Worm (Caenorhabditis elegans) whole organism, L4 larva: Measurements from ENCODE around the gene srh-212.

Experiments used
- F10B5.3 ChIP-seq: sonication (generic microtip); optimal IDR thresholded peaks from 2 replicates; lab custom pipeline; 2016; ENCODE audit warnings: mild to moderate bottlenecking, missing genetic modification characterization, missing compliant biosample characterization
- T20F7.1 ChIP-seq: fragments of 200-800 bp; sonication (Bioruptor generic); optimal IDR thresholded peaks from 2 replicates; lab custom pipeline; 2018; ENCODE audit warnings: mild to moderate bottlenecking, missing genetic modification characterization, missing compliant biosample characterization
- aha-1 ChIP-seq: fragments of 150-350 bp; peaks from one replicate; lab custom pipeline; 2014; ENCODE audit warnings: missing biosample characterization, missing genetic modification characterization
- arid-1 ChIP-seq: fragments of 200-800 bp; sonication (Bioruptor generic); conservative IDR thresholded peaks from 2 replicates; pipeline ENCODE4 v1.3.6; 2022; ENCODE audit warnings: missing genetic modification reagents, missing genetic modification characterization, missing compliant biosample characterization
- ceh-20 ChIP-seq: fragments of 200-800 bp; sonication (Bioruptor generic); IDR thresholded peaks from 2 replicates; pipeline ENCODE4 v1.3.6; 2022; ENCODE audit warnings: missing genetic modification reagents, missing genetic modification characterization, missing compliant biosample characterization
- ceh-62 ChIP-seq: sonication (generic microtip); optimal IDR thresholded peaks from 2 replicates; lab custom pipeline; 2017; ENCODE audit warnings: missing biosample characterization, missing genetic modification characterization
- ceh-82 ChIP-seq: sonication (generic microtip); optimal IDR thresholded peaks from 2 replicates; lab custom pipeline; 2017; ENCODE audit warnings: missing biosample characterization, missing genetic modification characterization
- ces-1 ChIP-seq: fragments of 150-350 bp; sonication (generic microtip); optimal IDR thresholded peaks from 4 replicates; lab custom pipeline; 2014; ENCODE audit warnings: missing biosample characterization, missing genetic modification reagents, missing genetic modification characterization
- daf-19 ChIP-seq: fragments of 200-800 bp; sonication (Bioruptor generic); conservative IDR thresholded peaks from 2 replicates; pipeline ENCODE4 v1.3.6; 2022; ENCODE audit warnings: missing genetic modification characterization, missing compliant biosample characterization
- daf-8 ChIP-seq: fragments of 200-800 bp; sonication (Bioruptor generic); IDR thresholded peaks from 2 replicates; pipeline ENCODE4 v1.3.6; 2022; ENCODE audit warnings: missing genetic modification characterization, missing compliant biosample characterization
- dmd-6 ChIP-seq: fragments of 200-800 bp; sonication (Bioruptor generic); IDR thresholded peaks from 2 replicates; pipeline ENCODE4 v1.3.6; 2022; ENCODE audit warnings: missing genetic modification reagents, missing genetic modification characterization, missing compliant biosample characterization
- dpl-1 ChIP-seq: fragments of 150-350 bp; optimal IDR thresholded peaks from 2 replicates; lab custom pipeline; 2014; ENCODE audit warnings: missing biosample characterization, missing genetic modification reagents, missing genetic modification characterization
- dve-1 ChIP-seq: sonication (generic microtip); optimal IDR thresholded peaks from 2 replicates; lab custom pipeline; 2017; ENCODE audit warnings: antibody characterized with exemption, mild to moderate bottlenecking, missing genetic modification characterization, missing compliant biosample characterization; ENCODE audit not compliant: insufficient read depth
- egl-43 ChIP-seq: fragments of 200-800 bp; sonication (Bioruptor generic); IDR thresholded peaks from 2 replicates; pipeline ENCODE4 v1.3.6; 2022; ENCODE audit warnings: missing genetic modification reagents, missing genetic modification characterization, missing compliant biosample characterization
- fos-1 ChIP-seq: fragments of 150-350 bp; optimal IDR thresholded peaks from 2 replicates; lab custom pipeline; 2014; ENCODE audit warnings: missing biosample characterization, missing genetic modification characterization
- hif-1 ChIP-seq, 2 experiments: sonication (generic microtip); optimal IDR thresholded peaks; 2 replicates each; lab custom pipeline; 2016 to 2017; ENCODE audit warnings: missing compliant biosample characterization in 2 of 2, missing genetic modification characterization in 2 of 2, missing genetic modification reagents in 2 of 2, missing genotype in 2 of 2, mild to moderate bottlenecking in 1 of 2
- hlh-30 ChIP-seq: sonication (generic microtip); optimal IDR thresholded peaks from 2 replicates; lab custom pipeline; 2017; ENCODE audit warnings: antibody characterized with exemption, mild to moderate bottlenecking, missing genetic modification characterization, missing compliant biosample characterization; ENCODE audit not compliant: insufficient read depth
- jun-1 ChIP-seq: fragments of 150-350 bp; optimal IDR thresholded peaks from 2 replicates; lab custom pipeline; 2014; ENCODE audit warnings: missing biosample characterization, missing genetic modification reagents, missing genetic modification characterization
- lim-7 ChIP-seq: fragments of 200-800 bp; sonication (Bioruptor generic); IDR thresholded peaks from 2 replicates; pipeline ENCODE4 v1.3.6; 2022; ENCODE audit warnings: missing genetic modification characterization, missing compliant biosample characterization
- lin-39 ChIP-seq: fragments of 150-350 bp; optimal IDR thresholded peaks from 2 replicates; lab custom pipeline; 2014; ENCODE audit warnings: missing biosample characterization, missing genetic modification reagents, missing genetic modification characterization
- mdl-1 ChIP-seq, 2 experiments: fragments of 150-350 bp in 1 of 2; sonication (generic microtip) in 1 of 2; optimal IDR thresholded peaks; 2 replicates each; lab custom pipeline; 2014 to 2017; ENCODE audit warnings: missing biosample characterization in 2 of 2, missing genetic modification characterization in 2 of 2
- mes-2 ChIP-seq: sonication (generic microtip); optimal IDR thresholded peaks from 2 replicates; lab custom pipeline; 2016; ENCODE audit warnings: missing genotype, mild to moderate bottlenecking, missing genetic modification characterization, missing compliant biosample characterization; ENCODE audit not compliant: poor library complexity, severe bottlenecking
- mxl-3 ChIP-seq: fragments of 200-800 bp; sonication (Bioruptor generic); optimal IDR thresholded peaks from 2 replicates; lab custom pipeline; 2018; ENCODE audit warnings: mild to moderate bottlenecking, missing genetic modification characterization, missing compliant biosample characterization
- nhr-11 ChIP-seq: fragments of 150-350 bp; optimal IDR thresholded peaks from 2 replicates; lab custom pipeline; 2014; ENCODE audit warnings: missing biosample characterization, missing genetic modification characterization
- nhr-237 ChIP-seq: sonication (generic microtip); optimal IDR thresholded peaks from 2 replicates; lab custom pipeline; 2017; ENCODE audit warnings: missing biosample characterization, missing genetic modification characterization
- nhr-25 ChIP-seq: sonication (generic microtip); optimal IDR thresholded peaks from 2 replicates; lab custom pipeline; 2017; ENCODE audit warnings: missing genetic modification characterization, mild to moderate bottlenecking, missing compliant biosample characterization, antibody characterized with exemption, moderate library complexity, borderline replicate concordance; ENCODE audit not compliant: insufficient read depth
- nhr-28 ChIP-seq: fragments of 150-350 bp; optimal IDR thresholded peaks from 2 replicates; lab custom pipeline; 2014; ENCODE audit warnings: missing biosample characterization, missing genetic modification characterization
- pha-4 ChIP-seq, 2 experiments: fragments of 150-350 bp in 1 of 2; fragments of 200-800 bp in 1 of 2; sonication (Bioruptor generic) in 1 of 2; IDR thresholded peaks in 1 of 2; optimal IDR thresholded peaks in 1 of 2; 2 replicates each; pipeline versions ENCODE4 v1.3.6 to Lab custom; 2014 to 2022; ENCODE audit warnings: missing genetic modification characterization in 2 of 2, missing genetic modification reagents in 2 of 2, missing biosample characterization in 1 of 2, missing compliant biosample characterization in 1 of 2
- php-3 ChIP-seq: fragments of 200-800 bp; sonication (Bioruptor generic); IDR thresholded peaks from 2 replicates; pipeline ENCODE4 v1.3.6; 2022; ENCODE audit warnings: missing genetic modification reagents, missing genetic modification characterization, missing compliant biosample characterization
- pqm-1 ChIP-seq: sonication (generic microtip); optimal IDR thresholded peaks from 2 replicates; lab custom pipeline; 2017; ENCODE audit warnings: missing biosample characterization, missing genetic modification characterization
- saeg-2 ChIP-seq: fragments of 200-800 bp; sonication (Bioruptor generic); IDR thresholded peaks from 2 replicates; pipeline ENCODE4 v1.3.6; 2022; ENCODE audit warnings: missing genetic modification reagents, missing genetic modification characterization, missing compliant biosample characterization
- set-16 ChIP-seq: fragments of 200-800 bp; sonication (Bioruptor generic); IDR thresholded peaks from 2 replicates; pipeline ENCODE4 v1.3.6; 2022; ENCODE audit warnings: missing genetic modification reagents, missing genetic modification characterization, missing compliant biosample characterization
- spr-3 ChIP-seq: fragments of 200-800 bp; sonication (Bioruptor generic); optimal IDR thresholded peaks from 2 replicates; lab custom pipeline; 2018; ENCODE audit warnings: mild to moderate bottlenecking, missing genetic modification characterization, missing compliant biosample characterization
- unc-130 ChIP-seq: sonication (generic microtip); optimal IDR thresholded peaks from 2 replicates; lab custom pipeline; 2016; ENCODE audit warnings: missing genetic modification reagents, missing genetic modification characterization, missing compliant biosample characterization
- unc-62 ChIP-seq, 3 experiments: fragments of 150-350 bp in 1 of 3; sonication (generic microtip); optimal IDR thresholded peaks in 2 of 3; peaks in 1 of 3; 1 replicate in 1 of 3; 2 replicates in 2 of 3; lab custom pipeline; 2014 to 2017; ENCODE audit warnings: missing biosample characterization in 3 of 3, missing genetic modification characterization in 3 of 3, missing genetic modification reagents in 3 of 3, missing genotype in 1 of 3
- zip-2 ChIP-seq: fragments of 150-350 bp; optimal IDR thresholded peaks from 2 replicates; lab custom pipeline; 2014; ENCODE audit warnings: missing biosample characterization, missing genetic modification characterization
- ztf-7 ChIP-seq: fragments of 150-350 bp; optimal IDR thresholded peaks from 2 replicates; lab custom pipeline; 2014; ENCODE audit warnings: missing biosample characterization, missing genetic modification characterization

Gene srh-212

ce11 chrV:3616844-3617243 is 19.9 kb upstream of the srh-212 start:
- TF ChIP-seq mxl-3 (GFP tag; lab: Kevin White, UChicago) (peak; percentile 33), nhr-25 (tag; lab: Kevin White, UChicago) (no peak), nhr-28 (tag; lab: Kevin White, UChicago) (peak; percentile 93), dmd-6 (0 out of 2 replicates have a peak, but pooled peaks have one; percentile 17), mdl-1 (tag; optimal IDR thresholded peaks at IDR 0.05; lab: Kevin White, UChicago) (peak in 1 of 2 experiments; percentile 46)

- TF ChIP-seq arid-1 (no peak), aha-1 (peak; percentile 56), nhr-28 (tag; lab: Kevin White, UChicago) (peak; percentile 78)
These were observed 17.4 kb upstream of the srh-212 start, which contains the start of gene T22F3.11 for ce11 chrV:3614397-3614796. TSS of gene T22F3.11 (minus strand) at chrV:3614553.

- no peak for TF ChIP-seq mes-2 (tag; lab: Kevin White, UChicago)
- TF ChIP-seq set-16 (GFP tag; lab: Robert Waterston, UW), result peak; percentile 61
- TF ChIP-seq unc-62 (GFP tag; optimal IDR thresholded peaks at IDR 0.05 in 1 of 2; lab: Kevin White, UChicago), result peak in 1 of 2 experiments; percentile 13
- TF ChIP-seq unc-62 (tag; optimal IDR thresholded peaks at IDR 0.05; lab: Kevin White, UChicago), result no peak
- TF ChIP-seq lin-39 (tag; lab: Kevin White, UChicago), result no peak
- TF ChIP-seq ces-1 (GFP tag; lab: Kevin White, UChicago), result no peak
- TF ChIP-seq ceh-20 (GFP tag; lab: Robert Waterston, UW), result no peak
- no peak for TF ChIP-seq F10B5.3 (tag; lab: Kevin White, UChicago)
- TF ChIP-seq arid-1, result no peak
- TF ChIP-seq lim-7 (GFP tag; lab: Robert Waterston, UW), result no peak
These were observed 16.1 kb upstream of the srh-212 start for ce11 chrV:3613042-3613441.

ce11 chrV:3611654-3612053 is 14.7 kb upstream of the srh-212 start, which contains the start of gene T22F3.10:
TSS of gene T22F3.10 (minus strand) at chrV:3611754.
- TF ChIP-seq T20F7.1 (GFP tag; lab: Kevin White, UChicago) (no peak), jun-1 (tag; lab: Kevin White, UChicago) (no peak), spr-3 (no peak), zip-2 (tag; lab: Kevin White, UChicago) (no peak), dpl-1 (GFP tag; lab: Kevin White, UChicago) (no peak), set-16 (GFP tag; lab: Robert Waterston, UW) (no peak), ceh-62 (tag; lab: Kevin White, UChicago) (no peak), ztf-7 (no peak)

- no peak for TF ChIP-seq daf-8 (GFP tag; lab: Robert Waterston, UW)
- peak; percentile 81 for TF ChIP-seq mxl-3 (GFP tag; lab: Kevin White, UChicago)
- TF ChIP-seq unc-130, result no peak
- TF ChIP-seq mdl-1 (tag; optimal IDR thresholded peaks at IDR 0.05; lab: Kevin White, UChicago), result peak in 1 of 2 experiments; percentile 40
- TF ChIP-seq nhr-237 (tag; lab: Kevin White, UChicago), result no peak
- no peak for TF ChIP-seq F10B5.3 (tag; lab: Kevin White, UChicago)
- TF ChIP-seq T20F7.1 (GFP tag; lab: Kevin White, UChicago), result no peak
- TF ChIP-seq hif-1 (tag; optimal IDR thresholded peaks at IDR 0.05; lab: Kevin White, UChicago), result no peak
- TF ChIP-seq hlh-30 (tag; lab: Kevin White, UChicago), result peak; percentile 35
- TF ChIP-seq set-16 (GFP tag; lab: Robert Waterston, UW), result no peak
- no peak for TF ChIP-seq saeg-2
- no peak for TF ChIP-seq pqm-1 (tag; lab: Kevin White, UChicago)
- TF ChIP-seq nhr-28 (tag; lab: Kevin White, UChicago), result peak; percentile 93
- no peak for TF ChIP-seq daf-19 (GFP tag; lab: Robert Waterston, UW)
- peak; percentile 64 for TF ChIP-seq dmd-6
- TF ChIP-seq ztf-7, result no peak
- TF ChIP-seq nhr-11 (tag; lab: Kevin White, UChicago), result no peak
- no peak for TF ChIP-seq fos-1 (tag; lab: Kevin White, UChicago)
- no peak for TF ChIP-seq php-3 (GFP tag; lab: Robert Waterston, UW)
- TF ChIP-seq pha-4 (GFP tag; IDR thresholded peaks at IDR 0.05; lab: Robert Waterston, UW), result no peak
- TF ChIP-seq pha-4 (tag; optimal IDR thresholded peaks at IDR 0.05; lab: Kevin White, UChicago), result no peak
- no peak for TF ChIP-seq dve-1 (tag; lab: Kevin White, UChicago)
- TF ChIP-seq egl-43, result no peak
- no peak for TF ChIP-seq ceh-82
These were observed 13.8 kb upstream of the srh-212 start for ce11 chrV:3610709-3611108.
